Worm (Caenorhabditis elegans) whole organism, young adult: ENCODE data around the gene slc-46A.

Experiments used
- B0261.1 ChIP-seq: sonication (generic microtip); optimal IDR thresholded peaks from 2 replicates; lab custom pipeline; 2016; ENCODE audit warnings: mild to moderate bottlenecking, missing genetic modification characterization, moderate library complexity, missing compliant biosample characterization
- D2030.7 ChIP-seq: fragments of 200-800 bp; sonication (Bioruptor generic); IDR thresholded peaks from 2 replicates; pipeline ENCODE4 v1.3.6; 2022; ENCODE audit warnings: missing genetic modification reagents, missing genetic modification characterization, missing compliant biosample characterization
- F10E7.11 ChIP-seq: sonication (generic microtip); optimal IDR thresholded peaks from 2 replicates; lab custom pipeline; 2017; ENCODE audit warnings: mild to moderate bottlenecking, missing genetic modification characterization, moderate library complexity, missing compliant biosample characterization
- F37B4.10 ChIP-seq: fragments of 200-800 bp; sonication (Bioruptor generic); IDR thresholded peaks from 2 replicates; pipeline ENCODE4 v1.3.6; 2022; ENCODE audit warnings: missing genetic modification characterization, missing compliant biosample characterization
- F55B11.4 ChIP-seq: sonication (generic microtip); optimal IDR thresholded peaks from 2 replicates; lab custom pipeline; 2016; ENCODE audit warnings: missing compliant biosample characterization, missing genetic modification characterization, borderline replicate concordance; ENCODE audit not compliant: insufficient read depth
- F57A8.1 ChIP-seq: fragments of 200-800 bp; sonication (Bioruptor generic); optimal IDR thresholded peaks from 2 replicates; lab custom pipeline; 2018; ENCODE audit warnings: mild to moderate bottlenecking, missing genetic modification characterization, moderate library complexity, missing compliant biosample characterization
- Y56A3A.18 ChIP-seq: fragments of 200-800 bp; sonication (Bioruptor generic); IDR thresholded peaks from 2 replicates; pipeline ENCODE4 v1.3.6; 2022; ENCODE audit warnings: missing genetic modification reagents, missing genetic modification characterization, missing compliant biosample characterization
- Y79H2A.3 ChIP-seq: fragments of 200-800 bp; sonication (Bioruptor generic); conservative IDR thresholded peaks from 2 replicates; pipeline ENCODE4 v1.3.6; 2022; ENCODE audit warnings: missing genetic modification reagents, missing genetic modification characterization, missing compliant biosample characterization
- Y95B8A.8 ChIP-seq: fragments of 200-800 bp; sonication (Bioruptor generic); IDR thresholded peaks from 2 replicates; pipeline ENCODE4 v1.3.6; 2022; ENCODE audit warnings: missing genetic modification reagents, missing genetic modification characterization, missing compliant biosample characterization
- aptf-3 ChIP-seq: fragments of 200-800 bp; sonication (Bioruptor generic); IDR thresholded peaks from 2 replicates; pipeline ENCODE4 v1.3.6; 2022; ENCODE audit warnings: missing genetic modification characterization, missing compliant biosample characterization
- bed-2 ChIP-seq: fragments of 200-800 bp; sonication (Bioruptor generic); IDR thresholded peaks from 2 replicates; pipeline ENCODE4 v1.3.6; 2022; ENCODE audit warnings: missing genetic modification reagents, missing genetic modification characterization, missing compliant biosample characterization
- ccch-3 ChIP-seq: fragments of 200-800 bp; sonication (Bioruptor generic); optimal IDR thresholded peaks from 2 replicates; lab custom pipeline; 2018; ENCODE audit warnings: mild to moderate bottlenecking, missing genetic modification characterization, missing compliant biosample characterization
- ceh-40 ChIP-seq: fragments of 200-800 bp; sonication (Bioruptor generic); IDR thresholded peaks from 2 replicates; pipeline ENCODE4 v1.3.6; 2022; ENCODE audit warnings: missing genetic modification characterization, missing compliant biosample characterization
- ceh-58 ChIP-seq: fragments of 200-800 bp; sonication (Bioruptor generic); IDR thresholded peaks from 2 replicates; pipeline ENCODE4 v1.3.6; 2022; ENCODE audit warnings: missing genetic modification characterization, missing compliant biosample characterization
- ceh-91 ChIP-seq: fragments of 200-800 bp; sonication (Bioruptor generic); IDR thresholded peaks from 2 replicates; pipeline ENCODE4 v1.3.6; 2022; ENCODE audit warnings: missing genetic modification reagents, missing genetic modification characterization, missing compliant biosample characterization
- chd-7 ChIP-seq: sonication (generic microtip); optimal IDR thresholded peaks from 2 replicates; lab custom pipeline; 2016; ENCODE audit warnings: mild to moderate bottlenecking, missing genetic modification characterization, moderate library complexity, missing compliant biosample characterization
- dpff-1 ChIP-seq: sonication (generic microtip); optimal IDR thresholded peaks from 2 replicates; lab custom pipeline; 2017; ENCODE audit warnings: mild to moderate bottlenecking, missing genetic modification characterization, missing compliant biosample characterization
- egrh-3 ChIP-seq: fragments of 200-800 bp; sonication (Bioruptor generic); IDR thresholded peaks from 2 replicates; pipeline ENCODE4 v1.3.6; 2022; ENCODE audit warnings: missing genetic modification reagents, missing genetic modification characterization, missing compliant biosample characterization
- fkh-3 ChIP-seq: sonication (generic microtip); optimal IDR thresholded peaks from 2 replicates; lab custom pipeline; 2016; ENCODE audit warnings: mild to moderate bottlenecking, missing genetic modification characterization, missing compliant biosample characterization
- hlh-26 ChIP-seq: fragments of 200-800 bp; sonication (Bioruptor generic); conservative IDR thresholded peaks from 2 replicates; pipeline ENCODE4 v1.3.6; 2022; ENCODE audit warnings: missing genetic modification reagents, missing genetic modification characterization, missing compliant biosample characterization
- let-526 ChIP-seq: fragments of 200-800 bp; sonication (Bioruptor generic); IDR thresholded peaks from 2 replicates; pipeline ENCODE4 v1.3.6; 2022; ENCODE audit warnings: missing genetic modification reagents, missing genetic modification characterization, missing compliant biosample characterization
- lin-26 ChIP-seq: fragments of 200-800 bp; sonication (Bioruptor generic); IDR thresholded peaks from 2 replicates; pipeline ENCODE4 v1.3.6; 2022; ENCODE audit warnings: missing genetic modification reagents, missing genetic modification characterization, missing compliant biosample characterization
- lin-40 ChIP-seq: sonication (generic microtip); optimal IDR thresholded peaks from 2 replicates; lab custom pipeline; 2016; ENCODE audit warnings: missing genetic modification characterization, mild to moderate bottlenecking, missing compliant biosample characterization, missing genotype, missing genetic modification reagents
- madf-3 ChIP-seq: fragments of 200-800 bp; sonication (Bioruptor generic); IDR thresholded peaks from 2 replicates; pipeline ENCODE4 v1.3.6; 2022; ENCODE audit warnings: missing genetic modification reagents, missing genetic modification characterization, missing compliant biosample characterization
- mes-4 ChIP-seq: sonication (generic microtip); optimal IDR thresholded peaks from 2 replicates; lab custom pipeline; 2016; ENCODE audit warnings: missing genotype, missing genetic modification characterization, missing compliant biosample characterization
- mxl-1 ChIP-seq: sonication (generic microtip); optimal IDR thresholded peaks from 2 replicates; lab custom pipeline; 2016; ENCODE audit warnings: missing genetic modification characterization, missing compliant biosample characterization
- nfya-1 ChIP-seq: sonication (generic microtip); optimal IDR thresholded peaks from 2 replicates; lab custom pipeline; 2017; ENCODE audit warnings: antibody characterized with exemption, missing compliant biosample characterization, missing genetic modification characterization, borderline replicate concordance; ENCODE audit not compliant: insufficient read depth
- pbrm-1 ChIP-seq: fragments of 200-800 bp; sonication (Bioruptor generic); IDR thresholded peaks from 2 replicates; pipeline ENCODE4 v1.3.6; 2022; ENCODE audit warnings: missing genetic modification reagents, missing genetic modification characterization, missing compliant biosample characterization
- rcor-1 ChIP-seq: fragments of 200-800 bp; sonication (Bioruptor generic); IDR thresholded peaks from 2 replicates; pipeline ENCODE4 v1.3.6; 2022; ENCODE audit warnings: missing genetic modification reagents, missing genetic modification characterization, missing compliant biosample characterization
- rec-8 ChIP-seq, 2 experiments: sonication (generic microtip); optimal IDR thresholded peaks; 2 replicates each; lab custom pipeline; 2016; ENCODE audit warnings: mild to moderate bottlenecking in 2 of 2, missing genetic modification characterization in 2 of 2, missing genetic modification reagents in 2 of 2, missing genotype in 2 of 2, missing biosample characterization in 1 of 2, missing compliant biosample characterization in 1 of 2, moderate library complexity in 1 of 2
- repo-1 ChIP-seq: sonication (generic microtip); optimal IDR thresholded peaks from 2 replicates; lab custom pipeline; 2017; ENCODE audit warnings: mild to moderate bottlenecking, missing genetic modification characterization, missing compliant biosample characterization
- rpc-1 ChIP-seq, 2 experiments: fragments of 150-350 bp in 1 of 2; sonication (generic microtip) in 1 of 2; optimal IDR thresholded peaks; 2 replicates each; lab custom pipeline; 2014 to 2018; ENCODE audit warnings: missing biosample characterization in 1 of 2, missing genetic modification characterization in 1 of 2, missing genetic modification reagents in 1 of 2, missing genotype in 1 of 2
- sdz-38 ChIP-seq: sonication (generic microtip); optimal IDR thresholded peaks from 2 replicates; lab custom pipeline; 2016; ENCODE audit warnings: missing genotype, missing genetic modification characterization, missing compliant biosample characterization
- snpc-4 ChIP-seq, 5 experiments: fragments of 150-350 bp in 1 of 5; sonication (generic microtip) in 4 of 5; optimal IDR thresholded peaks; 2 replicates each; lab custom pipeline; 2014 to 2018; ENCODE audit warnings: missing genetic modification characterization in 5 of 5, missing biosample characterization in 3 of 5, antibody characterized with exemption in 2 of 5, mild to moderate bottlenecking in 2 of 5, missing compliant biosample characterization in 2 of 5, missing genotype in 2 of 5, moderate library complexity in 2 of 5, missing genetic modification reagents in 1 of 5
- sptf-2 ChIP-seq: fragments of 200-800 bp; sonication (Bioruptor generic); optimal IDR thresholded peaks from 2 replicates; lab custom pipeline; 2018; ENCODE audit warnings: mild to moderate bottlenecking, missing genetic modification characterization, missing compliant biosample characterization
- tbp1 ChIP-seq: fragments of 200-800 bp; sonication (Bioruptor generic); optimal IDR thresholded peaks from 2 replicates; lab custom pipeline; 2018; ENCODE audit warnings: mild to moderate bottlenecking, missing genetic modification characterization, missing compliant biosample characterization
- tbx-9 ChIP-seq: sonication (generic microtip); optimal IDR thresholded peaks from 2 replicates; lab custom pipeline; 2016; ENCODE audit warnings: borderline replicate concordance, missing genetic modification characterization, inconsistent platforms, missing compliant biosample characterization
- ztf-25 ChIP-seq: fragments of 200-800 bp; sonication (Bioruptor generic); IDR thresholded peaks from 2 replicates; pipeline ENCODE4 v1.3.6; 2022; ENCODE audit warnings: missing genetic modification reagents, missing genetic modification characterization, missing compliant biosample characterization

The slc-46A gene

DNA sequence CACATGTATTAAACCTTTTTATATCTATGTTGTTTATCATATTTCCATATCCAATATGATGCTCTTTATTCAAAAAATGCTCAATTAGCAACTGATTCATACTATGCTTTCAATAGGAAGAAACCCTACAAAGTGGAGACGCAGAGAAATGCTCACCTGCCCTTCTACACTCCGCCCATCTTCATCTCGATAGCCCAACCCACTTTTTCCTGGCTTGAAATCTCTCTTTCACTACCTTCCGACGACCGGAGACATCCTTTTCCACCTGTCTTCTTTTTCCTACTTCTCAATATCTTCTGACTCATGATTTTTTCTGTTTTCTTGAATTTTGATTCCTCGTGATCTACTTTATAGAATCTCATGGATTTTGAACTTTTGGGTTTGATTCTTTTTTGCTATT, 30.1 kb upstream of the slc-46A start:
- no peak for TF ChIP-seq ceh-91 (GFP tag; lab: Robert Waterston, UW)
- TF ChIP-seq Y56A3A.18 (GFP tag; lab: Robert Waterston, UW), result no peak
- no peak for TF ChIP-seq nfya-1 (tag; lab: Kevin White, UChicago)
- no peak for TF ChIP-seq B0261.1 (tag; lab: Kevin White, UChicago)

DNA sequence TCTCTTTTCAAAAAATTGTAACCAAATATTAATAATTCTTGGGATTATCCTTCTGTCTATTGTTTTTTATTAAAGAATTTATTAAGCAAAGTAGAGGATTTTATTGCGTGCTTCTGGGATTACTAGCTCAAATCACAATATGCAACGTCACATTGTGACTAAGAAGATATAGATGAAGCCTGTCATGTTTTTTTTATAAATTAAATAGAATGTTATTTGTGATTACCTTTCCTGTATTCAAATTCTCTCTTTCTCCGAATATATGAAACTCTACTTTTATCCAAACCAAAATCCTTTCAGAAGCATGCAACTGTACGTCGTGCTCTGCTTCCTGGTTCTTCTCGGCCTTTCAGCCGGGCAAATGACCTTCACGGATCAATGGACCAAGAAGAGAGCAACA, 28.5 kb upstream of the slc-46A start, which contains the start of gene nlp-47:
Gene nlp-47, plus strand, starts transcription at position 301 of the 400 bp plus-strand sequence.
- TF ChIP-seq hlh-26 (GFP tag; lab: Robert Waterston, UW), result no peak
- no peak for TF ChIP-seq tbx-9 (tag; lab: Kevin White, UChicago)
- TF ChIP-seq sptf-2 (GFP tag; lab: Kevin White, UChicago), result no peak
- no peak for TF ChIP-seq Y56A3A.18 (GFP tag; lab: Robert Waterston, UW)
- no peak for TF ChIP-seq rpc-1 (optimal IDR thresholded peaks at IDR 0.05; lab: Kevin White, UChicago)
- no peak for TF ChIP-seq rpc-1 (tag; optimal IDR thresholded peaks at IDR 0.05; lab: Kevin White, UChicago)
- no peak for TF ChIP-seq fkh-3 (tag; lab: Kevin White, UChicago)
- no peak for TF ChIP-seq rcor-1 (GFP tag; lab: Robert Waterston, UW)
- no peak for TF ChIP-seq dpff-1 (tag; lab: Kevin White, UChicago)
- no peak for TF ChIP-seq snpc-4 (GFP tag; optimal IDR thresholded peaks at IDR 0.05; lab: Kevin White, UChicago)
- TF ChIP-seq snpc-4 (tag; optimal IDR thresholded peaks at IDR 0.05; lab: Kevin White, UChicago), result no peak
- no peak for TF ChIP-seq aptf-3
- TF ChIP-seq F10E7.11 (tag; lab: Kevin White, UChicago), result no peak
- no peak for TF ChIP-seq ceh-40 (GFP tag; lab: Robert Waterston, UW)
- TF ChIP-seq egrh-3 (GFP tag; lab: Robert Waterston, UW), result no peak

DNA sequence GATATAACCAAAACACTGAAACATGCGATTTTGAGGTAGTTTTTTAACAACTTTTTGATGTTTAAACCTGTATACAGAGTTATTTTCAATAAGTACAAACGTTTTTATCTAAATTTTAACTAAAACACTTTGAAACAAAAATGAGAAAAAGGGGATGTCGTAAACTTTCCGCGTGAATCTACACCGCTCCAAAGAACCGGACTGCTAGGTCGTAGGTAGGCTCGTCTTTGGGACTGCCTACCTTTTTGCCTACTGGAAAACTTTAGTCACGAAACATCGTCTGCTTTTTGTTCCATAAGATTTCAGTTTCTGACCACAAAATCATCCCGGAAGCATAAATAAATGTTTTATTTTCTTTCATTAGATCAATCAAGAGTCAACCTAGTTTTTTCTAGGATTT, 27.8 kb upstream of the slc-46A start:
- TF ChIP-seq madf-3 (no peak), ceh-91 (GFP tag; lab: Robert Waterston, UW) (no peak), rec-8 (tag; optimal IDR thresholded peaks at IDR 0.05; lab: Kevin White, UChicago) (no peak), lin-40 (tag; lab: Kevin White, UChicago) (no peak), repo-1 (tag; lab: Kevin White, UChicago) (no peak), ccch-3 (GFP tag; lab: Kevin White, UChicago) (no peak), chd-7 (tag; lab: Kevin White, UChicago) (no peak), mxl-1 (tag; lab: Kevin White, UChicago) (no peak)

- no peak for TF ChIP-seq ceh-58 (GFP tag; lab: Robert Waterston, UW)
- no peak for TF ChIP-seq D2030.7 (GFP tag; lab: Robert Waterston, UW)
- no peak for TF ChIP-seq F37B4.10 (GFP tag; lab: Robert Waterston, UW)
- TF ChIP-seq fkh-3 (tag; lab: Kevin White, UChicago), result no peak
- no peak for TF ChIP-seq F55B11.4 (tag; lab: Kevin White, UChicago)
- no peak for TF ChIP-seq sdz-38
- no peak for TF ChIP-seq F57A8.1
- no peak for TF ChIP-seq Y95B8A.8
- TF ChIP-seq Y79H2A.3 (GFP tag; lab: Robert Waterston, UW), result no peak
- no peak for TF ChIP-seq let-526 (GFP tag; lab: Robert Waterston, UW)
- TF ChIP-seq pbrm-1, result no peak
- no peak for TF ChIP-seq mes-4 (tag; lab: Kevin White, UChicago)
- no peak for TF ChIP-seq tbp1 (GFP tag; lab: Kevin White, UChicago)
- no peak for TF ChIP-seq bed-2 (GFP tag; lab: Robert Waterston, UW)
- TF ChIP-seq lin-26, result no peak
- no peak for TF ChIP-seq ztf-25 (GFP tag; lab: Robert Waterston, UW)
- no peak for TF ChIP-seq ceh-40 (GFP tag; lab: Robert Waterston, UW)
- TF ChIP-seq, all 124 proteins: peak for 0
Observed at ce11 chrIV:5294467-5294866, 24.6 kb upstream of the slc-46A start.
